Worm (Caenorhabditis elegans): ENCODE results near the gene srsx-36.

Gene srsx-36

ce11 chrV:15824866-15825265, 15.4 kb upstream of the srsx-36 start, which contains the start of gene srbc-50:
TSS of gene srbc-50 (minus strand) at chrV:15824966.
- no peak for TF ChIP-seq ztf-18 (tag; optimal IDR thresholded peaks at IDR 0.05)
- no peak for TF ChIP-seq bed-1 (GFP tag; IDR thresholded peaks at IDR 0.05)
- no peak for TF ChIP-seq cebp-1 (GFP tag; IDR thresholded peaks at IDR 0.05)
- no peak for TF ChIP-seq cebp-1 (tag; optimal IDR thresholded peaks at IDR 0.05)

- TF ChIP-seq unc-130 (GFP tag; optimal IDR thresholded peaks at IDR 0.05) (no peak), rec-8 (tag; optimal IDR thresholded peaks at IDR 0.05) (no peak), mel-28 (tag; optimal IDR thresholded peaks at IDR 0.05; ENCODE audit: borderline replicate concordance) (no peak), nhr-80 (tag; optimal IDR thresholded peaks at IDR 0.05) (no peak), attf-6 (GFP tag; IDR thresholded peaks at IDR 0.05) (no peak)
These were observed 12.0 kb upstream of the srsx-36 start, which contains the start of gene srbc-49 for ce11 chrV:15821398-15821797. TSS of gene srbc-49 (plus strand) at chrV:15821698.

ce11 chrV:15819983-15820382, 10.5 kb upstream of the srsx-36 start, which contains the start of gene srbc-48:
TSS of gene srbc-48 (plus strand) at chrV:15820283.
- TF ChIP-seq F49E8.2 (tag; optimal IDR thresholded peaks at IDR 0.05; ENCODE audit: insufficient read depth) (no peak), tbx-9 (tag; optimal IDR thresholded peaks at IDR 0.05; ENCODE audit: borderline replicate concordance) (no peak), nfya-1 (tag; optimal IDR thresholded peaks at IDR 0.05; ENCODE audit: borderline replicate concordance, insufficient read depth) (no peak), sdz-38 (tag; optimal IDR thresholded peaks at IDR 0.05) (no peak), snpc-4 (GFP tag; optimal IDR thresholded peaks at IDR 0.05) (no peak), snpc-4 (tag; optimal IDR thresholded peaks at IDR 0.05) (no peak), B0336.3 (GFP tag; IDR thresholded peaks at IDR 0.05) (no peak), lin-26 (GFP tag; IDR thresholded peaks at IDR 0.05) (no peak), F57C9.4 (tag; optimal IDR thresholded peaks at IDR 0.05) (no peak), nhr-179 (tag; optimal IDR thresholded peaks at IDR 0.05) (no peak), ceh-27 (GFP tag; optimal IDR thresholded peaks at IDR 0.05) (no peak), repo-1 (tag; optimal IDR thresholded peaks at IDR 0.05) (no peak), Y67H2A.10 (GFP tag; conservative IDR thresholded peaks at IDR 0.05) (no peak), mel-28 (tag; optimal IDR thresholded peaks at IDR 0.05; ENCODE audit: borderline replicate concordance) (no peak), rcor-1 (GFP tag; IDR thresholded peaks at IDR 0.05) (no peak), attf-3 (GFP tag; conservative IDR thresholded peaks at IDR 0.05) (no peak), F37B4.10 (GFP tag; IDR thresholded peaks at IDR 0.05) (no peak), ztf-18 (tag; optimal IDR thresholded peaks at IDR 0.05) (no peak)

- TF ChIP-seq nhr-120 (GFP tag; IDR thresholded peaks at IDR 0.05) = no peak
- no peak for TF ChIP-seq lin-40 (tag; optimal IDR thresholded peaks at IDR 0.05)
- TF ChIP-seq him-1 (tag; optimal IDR thresholded peaks at IDR 0.05) = no peak
- no peak for TF ChIP-seq F55B11.4 (tag; optimal IDR thresholded peaks at IDR 0.05; ENCODE audit: borderline replicate concordance, insufficient read depth)
- no peak for TF ChIP-seq pbrm-1 (GFP tag; IDR thresholded peaks at IDR 0.05)
- TF ChIP-seq sdz-38 (tag; optimal IDR thresholded peaks at IDR 0.05) = no peak
- TF ChIP-seq B0261.1 (tag; optimal IDR thresholded peaks at IDR 0.05) = no peak
- TF ChIP-seq Y79H2A.3 (GFP tag; conservative IDR thresholded peaks at IDR 0.05) = no peak
- TF ChIP-seq xnd-1 (tag; optimal IDR thresholded peaks at IDR 0.05) = no peak
- no peak for TF ChIP-seq F57C9.4 (tag; optimal IDR thresholded peaks at IDR 0.05)
- no peak for TF ChIP-seq dpl-1 (GFP tag; optimal IDR thresholded peaks at IDR 0.05)
- TF ChIP-seq snpc-1.1 (tag; optimal IDR thresholded peaks at IDR 0.05; ENCODE audit: insufficient read depth) = no peak
- no peak for TF ChIP-seq madf-6 (GFP tag; IDR thresholded peaks at IDR 0.05)
- TF ChIP-seq Y53F4B.3 (GFP tag; IDR thresholded peaks at IDR 0.05) = no peak
- no peak for TF ChIP-seq egrh-3 (GFP tag; IDR thresholded peaks at IDR 0.05)
These were observed 8.3 kb upstream of the srsx-36 start, which contains the start of gene abf-3 for ce11 chrV:15817746-15818145. TSS of gene abf-3 (minus strand) at chrV:15817846.
